Worm (Caenorhabditis elegans) whole organism, L1 larva: Measurements from ENCODE around the gene ZC373.2.

Experiments
- C04F5.9 ChIP-seq: sonication (generic microtip); optimal IDR thresholded peaks from 2 replicates; lab custom pipeline; 2016; ENCODE audit warnings: missing genetic modification characterization, missing compliant biosample characterization
- F16B12.6 ChIP-seq: fragments of 150-350 bp; optimal IDR thresholded peaks from 2 replicates; lab custom pipeline; 2014; ENCODE audit warnings: missing biosample characterization, missing genetic modification characterization
- Y116A8C.19 ChIP-seq: sonication (generic microtip); optimal IDR thresholded peaks from 2 replicates; lab custom pipeline; 2016; ENCODE audit warnings: missing compliant biosample characterization, missing genetic modification characterization, borderline replicate concordance
- aly-2 ChIP-seq: fragments of 150-350 bp; optimal IDR thresholded peaks from 2 replicates; lab custom pipeline; 2014; ENCODE audit warnings: missing biosample characterization, missing genetic modification characterization
- ama-1 ChIP-seq: fragments of 150-350 bp; optimal IDR thresholded peaks from 2 replicates; lab custom pipeline; 2014
- ceh-82 ChIP-seq, 3 experiments: fragments of 150-350 bp in 1 of 3; sonication (generic microtip) in 2 of 3; optimal IDR thresholded peaks; 2 replicates each; lab custom pipeline; 2014 to 2017; ENCODE audit warnings: missing biosample characterization in 3 of 3, missing genetic modification characterization in 3 of 3
- ceh-90 ChIP-seq: sonication (generic microtip); optimal IDR thresholded peaks from 2 replicates; lab custom pipeline; 2016; ENCODE audit warnings: missing genetic modification characterization, missing compliant biosample characterization
- ces-1 ChIP-seq: fragments of 150-350 bp; optimal IDR thresholded peaks from 2 replicates; lab custom pipeline; 2014; ENCODE audit warnings: missing biosample characterization, missing genetic modification reagents, missing genetic modification characterization
- dsc-1 ChIP-seq: sonication (generic microtip); optimal IDR thresholded peaks from 2 replicates; lab custom pipeline; 2016; ENCODE audit warnings: mild to moderate bottlenecking, missing genetic modification characterization, missing compliant biosample characterization
- efl-1 ChIP-seq, 4 experiments: fragments of 150-350 bp; optimal IDR thresholded peaks in 3 of 4; peaks in 1 of 4; 1 replicate in 1 of 4; 2 replicates in 3 of 4; lab custom pipeline; 2014; ENCODE audit warnings: missing biosample characterization in 2 of 4, missing genetic modification characterization in 2 of 4, missing genetic modification reagents in 2 of 4
- efl-3 ChIP-seq: fragments of 200-800 bp; sonication (Bioruptor generic); optimal IDR thresholded peaks from 2 replicates; lab custom pipeline; 2018; ENCODE audit warnings: mild to moderate bottlenecking, missing genetic modification characterization, missing compliant biosample characterization
- egl-13 ChIP-seq: sonication (generic microtip); optimal IDR thresholded peaks from 2 replicates; lab custom pipeline; 2016; ENCODE audit warnings: missing genotype, missing genetic modification reagents, missing genetic modification characterization, missing compliant biosample characterization
- ets-5 ChIP-seq: fragments of 200-800 bp; sonication (Bioruptor generic); IDR thresholded peaks from 2 replicates; pipeline ENCODE4 v1.3.6; 2022; ENCODE audit warnings: missing genetic modification characterization, missing compliant biosample characterization
- fkh-4 ChIP-seq: sonication (generic microtip); optimal IDR thresholded peaks from 2 replicates; lab custom pipeline; 2016; ENCODE audit warnings: missing compliant biosample characterization, missing genetic modification characterization, borderline replicate concordance
- grh-1 ChIP-seq: fragments of 200-800 bp; sonication (Bioruptor generic); IDR thresholded peaks from 2 replicates; pipeline ENCODE4 v1.3.6; 2022; ENCODE audit warnings: missing genetic modification reagents, missing genetic modification characterization, missing compliant biosample characterization
- hlh-17 ChIP-seq: fragments of 200-800 bp; sonication (Bioruptor generic); optimal IDR thresholded peaks from 2 replicates; lab custom pipeline; 2018; ENCODE audit warnings: missing genetic modification characterization, mild to moderate bottlenecking, missing compliant biosample characterization, moderate library complexity, borderline replicate concordance
- hlh-4 ChIP-seq: sonication (generic microtip); optimal IDR thresholded peaks from 2 replicates; lab custom pipeline; 2016; ENCODE audit warnings: mild to moderate bottlenecking, missing genetic modification characterization, missing compliant biosample characterization
- hpl-2 ChIP-seq: fragments of 150-350 bp; optimal IDR thresholded peaks from 2 replicates; lab custom pipeline; 2014; ENCODE audit warnings: missing biosample characterization, missing genetic modification reagents, missing genetic modification characterization
- irx-1 ChIP-seq: sonication (generic microtip); optimal IDR thresholded peaks from 2 replicates; lab custom pipeline; 2016; ENCODE audit warnings: missing genetic modification characterization, missing compliant biosample characterization
- jun-1 ChIP-seq: fragments of 150-350 bp; optimal IDR thresholded peaks from 2 replicates; lab custom pipeline; 2014; ENCODE audit warnings: missing biosample characterization, missing genetic modification reagents, missing genetic modification characterization
- lin-13 ChIP-seq: fragments of 150-350 bp; optimal IDR thresholded peaks from 2 replicates; lab custom pipeline; 2014; ENCODE audit warnings: missing biosample characterization, missing genetic modification reagents, missing genetic modification characterization
- lin-14 ChIP-seq: fragments of 200-800 bp; sonication (Bioruptor generic); optimal IDR thresholded peaks from 2 replicates; lab custom pipeline; 2018; ENCODE audit warnings: mild to moderate bottlenecking, missing genetic modification characterization, moderate library complexity, missing compliant biosample characterization
- lin-15B ChIP-seq: fragments of 150-350 bp; sonication (generic microtip); optimal IDR thresholded peaks from 3 replicates; lab custom pipeline; 2014; ENCODE audit warnings: missing biosample characterization, missing genetic modification characterization
- lsy-2 ChIP-seq, 2 experiments: fragments of 150-350 bp; optimal IDR thresholded peaks; 2 replicates each; lab custom pipeline; 2014; ENCODE audit warnings: missing biosample characterization in 2 of 2, missing genetic modification characterization in 2 of 2
- mdl-1 ChIP-seq, 2 experiments: fragments of 150-350 bp; optimal IDR thresholded peaks; 2 replicates each; lab custom pipeline; 2014 to 2017; ENCODE audit warnings: missing biosample characterization in 2 of 2, missing genetic modification characterization in 2 of 2, inconsistent platforms in 1 of 2
- mep-1 ChIP-seq: fragments of 150-350 bp; optimal IDR thresholded peaks from 2 replicates; lab custom pipeline; 2014; ENCODE audit warnings: missing biosample characterization, missing genetic modification characterization
- nhr-19 ChIP-seq: fragments of 200-800 bp; sonication (Bioruptor generic); conservative IDR thresholded peaks from 2 replicates; pipeline ENCODE4 v1.3.6; 2022; ENCODE audit warnings: missing genetic modification characterization, missing compliant biosample characterization
- nhr-20 ChIP-seq: sonication (generic microtip); optimal IDR thresholded peaks from 2 replicates; lab custom pipeline; 2016; ENCODE audit warnings: mild to moderate bottlenecking, missing genetic modification characterization, missing compliant biosample characterization
- nhr-84 ChIP-seq: sonication (generic microtip); optimal IDR thresholded peaks from 2 replicates; lab custom pipeline; 2017; ENCODE audit warnings: missing biosample characterization, missing genetic modification characterization
- rnt-1 ChIP-seq: sonication (generic microtip); optimal IDR thresholded peaks from 2 replicates; lab custom pipeline; 2016; ENCODE audit warnings: mild to moderate bottlenecking, missing genetic modification characterization, moderate library complexity, missing compliant biosample characterization
- skn-1 ChIP-seq: fragments of 150-350 bp; optimal IDR thresholded peaks from 2 replicates; lab custom pipeline; 2014; ENCODE audit warnings: missing biosample characterization, missing genetic modification characterization
- snu-23 ChIP-seq: sonication (generic microtip); optimal IDR thresholded peaks from 2 replicates; lab custom pipeline; 2016; ENCODE audit warnings: missing genetic modification characterization, missing compliant biosample characterization
- tbx-2 ChIP-seq: sonication (generic microtip); optimal IDR thresholded peaks from 2 replicates; lab custom pipeline; 2016; ENCODE audit warnings: missing genetic modification characterization, missing compliant biosample characterization
- unc-30 ChIP-seq: sonication (generic microtip); optimal IDR thresholded peaks from 2 replicates; lab custom pipeline; 2017; ENCODE audit warnings: missing biosample characterization, missing genetic modification characterization
- unc-62 ChIP-seq: fragments of 150-350 bp; optimal IDR thresholded peaks from 2 replicates; lab custom pipeline; 2014; ENCODE audit warnings: missing biosample characterization, missing genetic modification reagents, missing genetic modification characterization
- xbp-1 ChIP-seq: sonication (generic microtip); optimal IDR thresholded peaks from 2 replicates; lab custom pipeline; 2016; ENCODE audit warnings: missing genetic modification characterization, missing compliant biosample characterization
- zip-4 ChIP-seq: fragments of 200-800 bp; sonication (Bioruptor generic); optimal IDR thresholded peaks from 2 replicates; lab custom pipeline; 2018; ENCODE audit warnings: mild to moderate bottlenecking, missing genetic modification characterization, moderate library complexity, missing compliant biosample characterization

The ZC373.2 gene

DNA sequence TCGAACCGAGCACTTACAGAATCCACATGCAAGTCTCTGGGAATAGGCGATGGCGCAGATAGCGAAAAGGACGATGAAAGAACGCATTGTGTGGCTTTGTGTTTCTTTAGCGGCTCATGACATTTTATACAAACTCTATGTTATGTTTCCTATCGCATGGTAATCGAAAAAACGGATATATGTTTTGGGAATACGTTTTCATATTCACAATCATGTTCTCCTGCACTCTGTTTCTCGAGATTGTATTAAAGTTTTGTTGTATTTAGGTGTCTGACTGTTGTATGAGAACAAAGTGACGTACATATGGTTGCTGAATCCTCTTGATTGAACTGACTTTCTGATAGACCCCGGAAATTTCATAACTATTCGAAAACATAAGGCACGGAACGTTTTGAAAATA, at the start of gene ZC373.2:
Gene ZC373.2, minus strand, starts transcription at position 101 of the 400 bp plus-strand sequence.
- TF ChIP-seq unc-62 (GFP tag; lab: Kevin White, UChicago) (no peak), hlh-17 (GFP tag; lab: Kevin White, UChicago) (no peak), lin-14 (GFP tag; lab: Kevin White, UChicago) (no peak), dsc-1 (no peak), hpl-2 (GFP tag; lab: Kevin White, UChicago) (no peak), aly-2 (tag; lab: Kevin White, UChicago) (no peak), hlh-4 (no peak), nhr-84 (tag; lab: Kevin White, UChicago) (no peak), snu-23 (GFP tag; lab: Kevin White, UChicago) (no peak), egl-13 (tag; lab: Kevin White, UChicago) (no peak), lsy-2 (tag; optimal IDR thresholded peaks at IDR 0.05; lab: Kevin White, UChicago) (no peak), mdl-1 (tag; optimal IDR thresholded peaks at IDR 0.05; lab: Kevin White, UChicago) (no peak), tbx-2 (tag; lab: Kevin White, UChicago) (no peak), nhr-19 (GFP tag; lab: Robert Waterston, UW) (no peak), nhr-20 (tag; lab: Kevin White, UChicago) (no peak), irx-1 (tag; lab: Kevin White, UChicago) (no peak), efl-3 (GFP tag; lab: Kevin White, UChicago) (no peak), ets-5 (GFP tag; lab: Robert Waterston, UW) (no peak), lin-15B (no peak)
- TF ChIP-seq, all 84 proteins: peak for 0

DNA sequence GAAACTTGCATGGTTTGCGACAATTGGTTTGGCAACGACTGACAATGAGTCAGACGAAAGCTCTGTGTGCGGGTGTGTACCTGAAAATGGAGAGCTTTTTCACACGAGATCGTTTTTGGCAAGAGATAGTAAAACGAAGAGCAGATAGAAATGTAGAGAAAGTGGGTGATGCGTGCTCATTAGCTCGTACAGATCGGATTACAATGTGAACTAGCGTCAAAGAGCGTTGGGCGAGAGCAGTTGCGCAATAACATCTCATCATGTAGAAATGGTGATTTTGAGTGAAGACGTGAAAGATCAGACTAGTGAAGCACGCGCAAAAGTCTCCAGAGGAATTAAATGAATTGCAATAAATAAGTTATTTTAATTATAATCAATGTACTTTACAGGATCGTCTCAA, 36.9 kb upstream of the ZC373.2 start, which contains the start of gene flp-2:
Gene flp-2, minus strand, starts transcription at position 101 of the 400 bp plus-strand sequence.
- TF ChIP-seq ces-1 (no peak), hlh-4 (no peak), ama-1 (lab: Kevin White, UChicago) (no peak), skn-1 (tag; lab: Kevin White, UChicago) (no peak), grh-1 (no peak), ceh-90 (no peak), fkh-4 (tag; lab: Kevin White, UChicago) (no peak), ceh-82 (tag; optimal IDR thresholded peaks at IDR 0.05; lab: Kevin White, UChicago) (no peak), rnt-1 (tag; lab: Kevin White, UChicago) (no peak)

DNA sequence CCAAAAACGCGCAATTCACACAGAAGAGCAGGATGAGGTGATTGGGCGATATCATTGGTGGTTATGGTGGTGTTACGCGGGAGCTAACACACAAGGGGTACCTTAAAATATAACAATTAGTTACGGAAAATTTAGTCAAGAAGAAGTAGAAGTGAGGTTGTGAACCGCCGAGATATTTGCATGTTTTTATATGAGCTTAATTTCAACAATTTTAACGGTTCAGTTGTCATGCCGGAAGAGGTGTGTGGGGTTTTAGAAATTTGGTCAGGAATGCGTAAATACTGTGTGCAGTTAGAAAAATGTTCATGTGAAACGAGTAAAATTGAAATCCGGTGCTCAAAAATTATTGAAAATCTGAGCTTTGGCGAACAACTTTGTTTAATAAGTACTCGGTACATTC, 34.6 kb upstream of the ZC373.2 start, which contains the start of gene flp-3:
Gene flp-3, minus strand, starts transcription at position 101 of the 400 bp plus-strand sequence.
- TF ChIP-seq hlh-17 (GFP tag; lab: Kevin White, UChicago) (no peak), egl-13 (tag; lab: Kevin White, UChicago) (no peak), unc-30 (tag; lab: Kevin White, UChicago) (no peak), lsy-2 (tag; optimal IDR thresholded peaks at IDR 0.05; lab: Kevin White, UChicago) (no peak), C04F5.9 (tag; lab: Kevin White, UChicago) (no peak), lin-13 (GFP tag; lab: Kevin White, UChicago) (no peak), efl-1 (optimal IDR thresholded peaks at IDR 0.05; lab: Kevin White, UChicago) (no peak), efl-1 (GFP tag; optimal IDR thresholded peaks at IDR 0.05 in 1 of 2; lab: Kevin White, UChicago) (no peak), mep-1 (no peak), F16B12.6 (tag; lab: Kevin White, UChicago) (no peak), Y116A8C.19 (tag; lab: Kevin White, UChicago) (no peak)

DNA sequence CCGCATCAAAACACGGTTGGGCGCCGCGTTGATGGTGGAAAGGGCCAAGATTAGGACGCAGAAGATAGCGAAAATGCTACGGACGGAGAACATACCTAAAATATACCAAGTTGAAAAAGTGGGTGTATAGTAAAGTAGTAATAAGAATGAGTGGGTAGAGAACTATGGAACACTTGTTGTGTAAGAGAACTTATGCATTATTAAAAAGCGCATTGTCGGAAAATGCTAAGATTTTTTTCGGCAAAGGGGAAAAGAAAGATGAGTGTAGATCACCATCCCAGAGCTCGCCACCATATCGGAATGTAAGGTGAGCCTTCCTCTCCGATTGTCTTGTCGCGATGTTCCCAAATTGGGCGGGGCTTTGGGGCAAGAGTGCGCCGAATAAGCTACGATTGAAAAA, 29.6 kb upstream of the ZC373.2 start, which contains the start of gene flp-28:
Gene flp-28, minus strand, starts transcription at position 101 of the 400 bp plus-strand sequence.
- no peak for TF ChIP-seq xbp-1
- no peak for TF ChIP-seq unc-30 (tag; lab: Kevin White, UChicago)
- TF ChIP-seq ceh-90 = no peak
- TF ChIP-seq jun-1 (tag; lab: Kevin White, UChicago) = no peak
- no peak for TF ChIP-seq zip-4
- TF ChIP-seq fkh-4 (tag; lab: Kevin White, UChicago) = no peak
- TF ChIP-seq mdl-1 (tag; optimal IDR thresholded peaks at IDR 0.05; lab: Kevin White, UChicago) = no peak
- TF ChIP-seq, all 84 proteins: peak for 0
